Worm (Caenorhabditis elegans) whole organism, young adult: ENCODE data around the gene lrpc-1.
A peak's percentile ranks its signal among the peaks of the same experiment; 100 is the strongest.

Experiments
- B0261.1 ChIP-seq: sonication (generic microtip); optimal IDR thresholded peaks from 2 replicates; lab custom pipeline; 2016; ENCODE audit warnings: mild to moderate bottlenecking, missing genetic modification characterization, moderate library complexity, missing compliant biosample characterization
- D2030.7 ChIP-seq: fragments of 200-800 bp; sonication (Bioruptor generic); IDR thresholded peaks from 2 replicates; pipeline ENCODE4 v1.3.6; 2022; ENCODE audit warnings: missing genetic modification reagents, missing genetic modification characterization, missing compliant biosample characterization
- F33H1.4 ChIP-seq: fragments of 200-800 bp; sonication (Bioruptor generic); IDR thresholded peaks from 2 replicates; pipeline ENCODE4 v1.3.6; 2022; ENCODE audit warnings: missing genetic modification reagents, missing genetic modification characterization, missing compliant biosample characterization
- F37B4.10 ChIP-seq: fragments of 200-800 bp; sonication (Bioruptor generic); IDR thresholded peaks from 2 replicates; pipeline ENCODE4 v1.3.6; 2022; ENCODE audit warnings: missing genetic modification characterization, missing compliant biosample characterization
- F39B2.1 ChIP-seq: fragments of 200-800 bp; sonication (Bioruptor generic); IDR thresholded peaks from 2 replicates; pipeline ENCODE4 v1.3.6; 2022; ENCODE audit warnings: missing genetic modification reagents, missing genetic modification characterization, missing compliant biosample characterization
- F49E8.2 ChIP-seq: sonication (generic microtip); optimal IDR thresholded peaks from 3 replicates; lab custom pipeline; 2017; ENCODE audit warnings: missing genetic modification characterization, mild to moderate bottlenecking, missing compliant biosample characterization, antibody characterized with exemption, moderate library complexity; ENCODE audit not compliant: insufficient read depth
- Y53G8AR.9 ChIP-seq: fragments of 200-800 bp; sonication (Bioruptor generic); conservative IDR thresholded peaks from 2 replicates; pipeline ENCODE4 v1.3.6; 2022; ENCODE audit warnings: missing genetic modification reagents, missing genetic modification characterization, missing compliant biosample characterization
- Y56A3A.18 ChIP-seq: fragments of 200-800 bp; sonication (Bioruptor generic); IDR thresholded peaks from 2 replicates; pipeline ENCODE4 v1.3.6; 2022; ENCODE audit warnings: missing genetic modification reagents, missing genetic modification characterization, missing compliant biosample characterization
- Y95B8A.8 ChIP-seq: fragments of 200-800 bp; sonication (Bioruptor generic); IDR thresholded peaks from 2 replicates; pipeline ENCODE4 v1.3.6; 2022; ENCODE audit warnings: missing genetic modification reagents, missing genetic modification characterization, missing compliant biosample characterization
- ZK185.1 ChIP-seq: sonication (generic microtip); optimal IDR thresholded peaks from 2 replicates; lab custom pipeline; 2016; ENCODE audit warnings: mild to moderate bottlenecking, missing genetic modification characterization, missing compliant biosample characterization; ENCODE audit not compliant: poor library complexity, severe bottlenecking
- aptf-3 ChIP-seq: fragments of 200-800 bp; sonication (Bioruptor generic); IDR thresholded peaks from 2 replicates; pipeline ENCODE4 v1.3.6; 2022; ENCODE audit warnings: missing genetic modification characterization, missing compliant biosample characterization
- athp-1 ChIP-seq: sonication (generic microtip); optimal IDR thresholded peaks from 2 replicates; lab custom pipeline; 2017; ENCODE audit warnings: mild to moderate bottlenecking, missing genetic modification characterization, missing compliant biosample characterization
- attf-3 ChIP-seq: fragments of 200-800 bp; sonication (Bioruptor generic); conservative IDR thresholded peaks from 2 replicates; pipeline ENCODE4 v1.3.6; 2022; ENCODE audit warnings: missing genetic modification reagents, missing genetic modification characterization, missing compliant biosample characterization
- attf-6 ChIP-seq: fragments of 200-800 bp; sonication (Bioruptor generic); IDR thresholded peaks from 2 replicates; pipeline ENCODE4 v1.3.6; 2022; ENCODE audit warnings: missing genetic modification reagents, missing genetic modification characterization, missing compliant biosample characterization
- bed-2 ChIP-seq: fragments of 200-800 bp; sonication (Bioruptor generic); IDR thresholded peaks from 2 replicates; pipeline ENCODE4 v1.3.6; 2022; ENCODE audit warnings: missing genetic modification reagents, missing genetic modification characterization, missing compliant biosample characterization
- die-1 ChIP-seq: sonication (generic microtip); optimal IDR thresholded peaks from 2 replicates; lab custom pipeline; 2016; ENCODE audit warnings: missing genotype, mild to moderate bottlenecking, missing genetic modification characterization, missing compliant biosample characterization
- dpff-1 ChIP-seq: sonication (generic microtip); optimal IDR thresholded peaks from 2 replicates; lab custom pipeline; 2017; ENCODE audit warnings: mild to moderate bottlenecking, missing genetic modification characterization, missing compliant biosample characterization
- egl-18 ChIP-seq: fragments of 200-800 bp; sonication (Bioruptor generic); IDR thresholded peaks from 2 replicates; pipeline ENCODE4 v1.3.6; 2022; ENCODE audit warnings: missing genetic modification reagents, missing genetic modification characterization, missing compliant biosample characterization
- egl-44 ChIP-seq: fragments of 200-800 bp; sonication (Bioruptor generic); IDR thresholded peaks from 2 replicates; pipeline ENCODE4 v1.3.6; 2022; ENCODE audit warnings: missing genetic modification reagents, missing genetic modification characterization, missing compliant biosample characterization
- ekl-4 ChIP-seq: fragments of 200-800 bp; sonication (Bioruptor generic); IDR thresholded peaks from 2 replicates; pipeline ENCODE4 v1.3.6; 2022; ENCODE audit warnings: missing genetic modification reagents, missing genetic modification characterization, missing compliant biosample characterization
- gei-17 ChIP-seq: fragments of 200-800 bp; sonication (Bioruptor generic); optimal IDR thresholded peaks from 2 replicates; lab custom pipeline; 2018; ENCODE audit warnings: mild to moderate bottlenecking, missing genetic modification characterization, missing compliant biosample characterization
- hmg-1.2 ChIP-seq: fragments of 200-800 bp; sonication (Bioruptor generic); IDR thresholded peaks from 2 replicates; pipeline ENCODE4 v1.3.6; 2022; ENCODE audit warnings: missing genetic modification reagents, missing genetic modification characterization, missing compliant biosample characterization
- hsf-1 ChIP-seq: fragments of 200-800 bp; sonication (Bioruptor generic); IDR thresholded peaks from 2 replicates; pipeline ENCODE4 v1.3.6; 2022; ENCODE audit warnings: missing genetic modification reagents, missing genetic modification characterization, missing compliant biosample characterization
- let-607 ChIP-seq, 2 experiments: fragments of 200-800 bp in 1 of 2; sonication (Bioruptor generic) in 1 of 2; sonication (generic microtip) in 1 of 2; optimal IDR thresholded peaks; 2 replicates each; lab custom pipeline; 2016 to 2018; ENCODE audit warnings: mild to moderate bottlenecking in 2 of 2, missing compliant biosample characterization in 2 of 2, missing genetic modification characterization in 2 of 2, moderate library complexity in 2 of 2, missing genotype in 1 of 2
- lin-26 ChIP-seq: fragments of 200-800 bp; sonication (Bioruptor generic); IDR thresholded peaks from 2 replicates; pipeline ENCODE4 v1.3.6; 2022; ENCODE audit warnings: missing genetic modification reagents, missing genetic modification characterization, missing compliant biosample characterization
- lin-54 ChIP-seq: fragments of 200-800 bp; sonication (Bioruptor generic); optimal IDR thresholded peaks from 2 replicates; lab custom pipeline; 2018; ENCODE audit warnings: mild to moderate bottlenecking, missing genetic modification characterization, missing compliant biosample characterization
- lsl-1 ChIP-seq: fragments of 200-800 bp; sonication (Bioruptor generic); optimal IDR thresholded peaks from 2 replicates; lab custom pipeline; 2018; ENCODE audit warnings: mild to moderate bottlenecking, missing genetic modification characterization, moderate library complexity, missing compliant biosample characterization
- madf-3 ChIP-seq: fragments of 200-800 bp; sonication (Bioruptor generic); IDR thresholded peaks from 2 replicates; pipeline ENCODE4 v1.3.6; 2022; ENCODE audit warnings: missing genetic modification reagents, missing genetic modification characterization, missing compliant biosample characterization
- madf-6 ChIP-seq: fragments of 200-800 bp; sonication (Bioruptor generic); IDR thresholded peaks from 2 replicates; pipeline ENCODE4 v1.3.6; 2022; ENCODE audit warnings: missing genetic modification reagents, missing genetic modification characterization, missing compliant biosample characterization
- madf-8 ChIP-seq: fragments of 200-800 bp; sonication (Bioruptor generic); conservative IDR thresholded peaks from 2 replicates; pipeline ENCODE4 v1.3.6; 2022; ENCODE audit warnings: missing genetic modification reagents, missing genetic modification characterization, missing compliant biosample characterization
- nhr-90 ChIP-seq: sonication (generic microtip); optimal IDR thresholded peaks from 2 replicates; lab custom pipeline; 2016; ENCODE audit warnings: missing genotype, mild to moderate bottlenecking, missing genetic modification characterization, missing compliant biosample characterization
- pha-4 ChIP-seq: fragments of 150-350 bp; sonication (generic microtip); optimal IDR thresholded peaks from 2 replicates; lab custom pipeline; 2014; ENCODE audit warnings: missing biosample characterization, missing genetic modification reagents, missing genetic modification characterization
- rcor-1 ChIP-seq: fragments of 200-800 bp; sonication (Bioruptor generic); IDR thresholded peaks from 2 replicates; pipeline ENCODE4 v1.3.6; 2022; ENCODE audit warnings: missing genetic modification reagents, missing genetic modification characterization, missing compliant biosample characterization
- rpc-1 ChIP-seq, 2 experiments: fragments of 150-350 bp in 1 of 2; sonication (generic microtip) in 1 of 2; optimal IDR thresholded peaks; 2 replicates each; lab custom pipeline; 2014 to 2018; ENCODE audit warnings: missing biosample characterization in 1 of 2, missing genetic modification characterization in 1 of 2, missing genetic modification reagents in 1 of 2, missing genotype in 1 of 2
- snpc-1.1 ChIP-seq: sonication (generic microtip); optimal IDR thresholded peaks from 2 replicates; lab custom pipeline; 2017; ENCODE audit warnings: missing genetic modification characterization, mild to moderate bottlenecking, missing compliant biosample characterization, antibody characterized with exemption, moderate library complexity, missing genotype, missing genetic modification reagents; ENCODE audit not compliant: insufficient read depth
- snpc-4 ChIP-seq, 5 experiments: fragments of 150-350 bp in 1 of 5; sonication (generic microtip) in 4 of 5; optimal IDR thresholded peaks; 2 replicates each; lab custom pipeline; 2014 to 2018; ENCODE audit warnings: missing genetic modification characterization in 5 of 5, missing biosample characterization in 3 of 5, antibody characterized with exemption in 2 of 5, mild to moderate bottlenecking in 2 of 5, missing compliant biosample characterization in 2 of 5, missing genotype in 2 of 5, moderate library complexity in 2 of 5, missing genetic modification reagents in 1 of 5
- tbp1 ChIP-seq: fragments of 200-800 bp; sonication (Bioruptor generic); optimal IDR thresholded peaks from 2 replicates; lab custom pipeline; 2018; ENCODE audit warnings: mild to moderate bottlenecking, missing genetic modification characterization, missing compliant biosample characterization
- unc-130 ChIP-seq: sonication (generic microtip); optimal IDR thresholded peaks from 2 replicates; lab custom pipeline; 2016; ENCODE audit warnings: missing genetic modification reagents, missing genetic modification characterization, missing compliant biosample characterization
- ztf-18 ChIP-seq: sonication (generic microtip); optimal IDR thresholded peaks from 2 replicates; lab custom pipeline; 2016; ENCODE audit warnings: missing genotype, mild to moderate bottlenecking, missing genetic modification characterization, missing compliant biosample characterization
- ztf-25 ChIP-seq: fragments of 200-800 bp; sonication (Bioruptor generic); IDR thresholded peaks from 2 replicates; pipeline ENCODE4 v1.3.6; 2022; ENCODE audit warnings: missing genetic modification reagents, missing genetic modification characterization, missing compliant biosample characterization

Gene lrpc-1

DNA sequence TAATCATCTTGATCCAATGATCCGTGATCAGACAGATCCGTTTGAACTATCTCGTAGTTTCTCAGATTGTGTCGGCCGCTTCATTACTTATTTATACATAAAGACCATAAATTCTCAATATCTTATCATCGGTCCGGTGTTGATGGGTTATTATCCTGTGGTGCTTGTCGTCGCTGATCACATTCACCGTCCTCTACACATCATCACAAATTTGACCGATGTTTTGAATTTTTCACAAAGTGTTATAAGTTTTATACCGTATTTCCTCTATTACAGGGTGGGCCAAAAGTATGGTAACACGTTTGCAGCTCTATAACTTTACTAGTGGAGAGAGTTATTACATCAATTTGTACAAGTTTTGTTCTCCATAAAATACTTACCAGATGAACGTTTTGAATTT, 25.1 kb downstream of the lrpc-1 start:
- 0 out of 2 replicates have a peak, but pooled peaks have one; percentile 25 for TF ChIP-seq bed-2 (GFP tag; lab: Robert Waterston, UW)
- TF ChIP-seq egl-18: no peak
- no peak for TF ChIP-seq F37B4.10 (GFP tag; lab: Robert Waterston, UW)
- peak; percentile 58; the same call in 1 of the 2 replicates for TF ChIP-seq Y56A3A.18 (GFP tag; lab: Robert Waterston, UW)
- peak; percentile 79 for TF ChIP-seq madf-6 (GFP tag; lab: Robert Waterston, UW)
- TF ChIP-seq F33H1.4 (GFP tag; lab: Robert Waterston, UW): peak; percentile 30; the same call in 1 of the 2 replicates
- TF ChIP-seq attf-3 (GFP tag; lab: Robert Waterston, UW): no peak
- peak; percentile 38 for TF ChIP-seq ztf-18
- TF ChIP-seq hsf-1 (GFP tag; lab: Robert Waterston, UW): 0 out of 2 replicates have a peak, but pooled peaks have one; percentile 11
- peak; percentile 54 for TF ChIP-seq rpc-1 (optimal IDR thresholded peaks at IDR 0.05; lab: Kevin White, UChicago)
- peak; percentile 75 for TF ChIP-seq rpc-1 (tag; optimal IDR thresholded peaks at IDR 0.05; lab: Kevin White, UChicago)
- peak; percentile 63 for TF ChIP-seq rcor-1 (GFP tag; lab: Robert Waterston, UW)
- no peak for TF ChIP-seq F39B2.1 (GFP tag; lab: Robert Waterston, UW)
- TF ChIP-seq die-1 (tag; lab: Kevin White, UChicago): peak; percentile 68
- TF ChIP-seq athp-1: peak; percentile 59
- TF ChIP-seq lin-26 (GFP tag; lab: Robert Waterston, UW): peak; percentile 76; the same call in 1 of the 2 replicates
- no peak for TF ChIP-seq unc-130 (GFP tag; lab: Kevin White, UChicago)
- TF ChIP-seq aptf-3 (GFP tag; lab: Robert Waterston, UW): 0 out of 2 replicates have a peak, but pooled peaks have one; percentile 50
- peak; percentile 38 for TF ChIP-seq lsl-1 (GFP tag; lab: Kevin White, UChicago)
- peak; percentile 39 for TF ChIP-seq hmg-1.2 (GFP tag; lab: Robert Waterston, UW)
- TF ChIP-seq let-607 (tag; optimal IDR thresholded peaks at IDR 0.05; lab: Kevin White, UChicago): no peak
- peak; percentile 25 for TF ChIP-seq F49E8.2 (tag; lab: Kevin White, UChicago)
- no peak for TF ChIP-seq Y53G8AR.9
- TF ChIP-seq madf-8 (GFP tag; lab: Robert Waterston, UW): peak; percentile 24; the same call in 1 of the 2 replicates
- 0 out of 2 replicates have a peak, but pooled peaks have one; percentile 51 for TF ChIP-seq attf-6 (GFP tag; lab: Robert Waterston, UW)
- no peak for TF ChIP-seq pha-4
- no peak for TF ChIP-seq gei-17 (GFP tag; lab: Kevin White, UChicago)
- peak; percentile 72; the same call in 1 of the 2 replicates for TF ChIP-seq egl-44 (GFP tag; lab: Robert Waterston, UW)
- peak; percentile 87 for TF ChIP-seq snpc-1.1 (tag; lab: Kevin White, UChicago)
- TF ChIP-seq Y95B8A.8: 0 out of 2 replicates have a peak, but pooled peaks have one; percentile 38
- TF ChIP-seq B0261.1: peak; percentile 50
- TF ChIP-seq nhr-90 (tag; lab: Kevin White, UChicago): peak; percentile 32
- TF ChIP-seq lin-54: peak; percentile 12
- peak; percentile 81 for TF ChIP-seq tbp1 (GFP tag; lab: Kevin White, UChicago)
- TF ChIP-seq ekl-4 (GFP tag; lab: Robert Waterston, UW): no peak
- peak; percentile 58 for TF ChIP-seq D2030.7
- TF ChIP-seq dpff-1 (tag; lab: Kevin White, UChicago): no peak
- TF ChIP-seq ZK185.1 (tag; lab: Kevin White, UChicago): peak; percentile 13
- TF ChIP-seq ztf-25 (GFP tag; lab: Robert Waterston, UW): 0 out of 2 replicates have a peak, but pooled peaks have one; percentile 62
- peak; percentile 66 for TF ChIP-seq snpc-4 (GFP tag; optimal IDR thresholded peaks at IDR 0.05; lab: Kevin White, UChicago)
- TF ChIP-seq snpc-4 (tag; optimal IDR thresholded peaks at IDR 0.05; lab: Kevin White, UChicago): peak; percentile 83 to 92 (median 86)
- TF ChIP-seq madf-3: 0 out of 2 replicates have a peak, but pooled peaks have one; percentile 43
